Worm (Caenorhabditis elegans) whole organism, L4 larva: ENCODE measurements around the gene Y55H10A.2.

Experiments
- T26A8.4 ChIP-seq: fragments of 200-800 bp; sonication (Bioruptor generic); IDR thresholded peaks from 2 replicates; pipeline ENCODE4 v1.3.6; 2022; ENCODE audit warnings: missing genetic modification characterization, missing compliant biosample characterization
- ZK337.2 ChIP-seq: fragments of 200-800 bp; sonication (Bioruptor generic); IDR thresholded peaks from 2 replicates; pipeline ENCODE4 v1.3.6; 2022; ENCODE audit warnings: missing genetic modification reagents, missing genetic modification characterization, missing compliant biosample characterization
- daf-16 ChIP-seq, 3 experiments: sonication (generic microtip); optimal IDR thresholded peaks; 2 replicates each; lab custom pipeline; 2016 to 2017; ENCODE audit warnings: missing genetic modification characterization in 3 of 3, missing genetic modification reagents in 3 of 3, mild to moderate bottlenecking in 2 of 3, missing compliant biosample characterization in 2 of 3, missing biosample characterization in 1 of 3, moderate library complexity in 1 of 3
- daf-8 ChIP-seq: fragments of 200-800 bp; sonication (Bioruptor generic); IDR thresholded peaks from 2 replicates; pipeline ENCODE4 v1.3.6; 2022; ENCODE audit warnings: missing genetic modification characterization, missing compliant biosample characterization
- dmd-8 ChIP-seq: fragments of 200-800 bp; sonication (Bioruptor generic); IDR thresholded peaks from 2 replicates; pipeline ENCODE4 v1.3.6; 2022; ENCODE audit warnings: missing genetic modification characterization, missing compliant biosample characterization
- dmd-9 ChIP-seq: fragments of 200-800 bp; sonication (Bioruptor generic); IDR thresholded peaks from 2 replicates; pipeline ENCODE4 v1.3.6; 2022; ENCODE audit warnings: missing genetic modification reagents, missing genetic modification characterization, missing compliant biosample characterization
- dpl-1 ChIP-seq: fragments of 150-350 bp; optimal IDR thresholded peaks from 2 replicates; lab custom pipeline; 2014; ENCODE audit warnings: missing biosample characterization, missing genetic modification reagents, missing genetic modification characterization
- fos-1 ChIP-seq: fragments of 150-350 bp; optimal IDR thresholded peaks from 2 replicates; lab custom pipeline; 2014; ENCODE audit warnings: missing biosample characterization, missing genetic modification characterization
- hlh-11 ChIP-seq: fragments of 200-800 bp; sonication (Bioruptor generic); optimal IDR thresholded peaks from 2 replicates; lab custom pipeline; 2018; ENCODE audit warnings: mild to moderate bottlenecking, missing genetic modification characterization, missing compliant biosample characterization
- hlh-30 ChIP-seq: sonication (generic microtip); optimal IDR thresholded peaks from 2 replicates; lab custom pipeline; 2017; ENCODE audit warnings: antibody characterized with exemption, mild to moderate bottlenecking, missing genetic modification characterization, missing compliant biosample characterization; ENCODE audit not compliant: insufficient read depth
- hmg-1.1 ChIP-seq: fragments of 200-800 bp; sonication (Bioruptor generic); IDR thresholded peaks from 2 replicates; pipeline ENCODE4 v1.3.6; 2022; ENCODE audit warnings: missing genetic modification reagents, missing genetic modification characterization, missing compliant biosample characterization
- lin-1 ChIP-seq: fragments of 200-800 bp; sonication (Bioruptor generic); IDR thresholded peaks from 2 replicates; pipeline ENCODE4 v1.3.6; 2022; ENCODE audit warnings: missing genetic modification reagents, missing genetic modification characterization, missing compliant biosample characterization
- lin-15B ChIP-seq: fragments of 150-350 bp; sonication (generic microtip); optimal IDR thresholded peaks from 3 replicates; lab custom pipeline; 2014; ENCODE audit warnings: missing biosample characterization, missing genetic modification characterization
- lin-29 ChIP-seq: fragments of 200-800 bp; sonication (Bioruptor generic); IDR thresholded peaks from 2 replicates; pipeline ENCODE4 v1.3.6; 2022; ENCODE audit warnings: missing genetic modification reagents, missing genetic modification characterization, missing compliant biosample characterization
- mes-2 ChIP-seq: sonication (generic microtip); optimal IDR thresholded peaks from 2 replicates; lab custom pipeline; 2016; ENCODE audit warnings: missing genotype, mild to moderate bottlenecking, missing genetic modification characterization, missing compliant biosample characterization; ENCODE audit not compliant: poor library complexity, severe bottlenecking
- nhr-28 ChIP-seq: fragments of 150-350 bp; optimal IDR thresholded peaks from 2 replicates; lab custom pipeline; 2014; ENCODE audit warnings: missing biosample characterization, missing genetic modification characterization
- pqm-1 ChIP-seq: sonication (generic microtip); optimal IDR thresholded peaks from 2 replicates; lab custom pipeline; 2017; ENCODE audit warnings: missing biosample characterization, missing genetic modification characterization
- tra-1 ChIP-seq: fragments of 200-800 bp; sonication (Bioruptor generic); IDR thresholded peaks from 2 replicates; pipeline ENCODE4 v1.3.6; 2022; ENCODE audit warnings: missing genetic modification reagents, missing genetic modification characterization, missing compliant biosample characterization

The Y55H10A.2 gene

ce11 chrIV:3399015-3399722, 35.8 kb downstream of the Y55H10A.2 start, which contains the start of the genes dyf-3 and pdhb-1 (continued):
- TF ChIP-seq fos-1 (tag; lab: Kevin White, UChicago) (no peak), T26A8.4 (GFP tag; lab: Robert Waterston, UW) (no peak), mes-2 (tag; lab: Kevin White, UChicago) (peak; percentile 73), dpl-1 (GFP tag; lab: Kevin White, UChicago) (peak; percentile 36), lin-15B (no peak), hlh-11 (peak; percentile 4), hlh-30 (peak; percentile 8), lin-1 (GFP tag; lab: Robert Waterston, UW) (no peak), ZK337.2 (GFP tag; lab: Robert Waterston, UW) (no peak)
- TF ChIP-seq, all 104 proteins: peak for 10

- no peak for TF ChIP-seq daf-16 (GFP tag; optimal IDR thresholded peaks at IDR 0.05; lab: Kevin White, UChicago)
- peak; percentile 2 for TF ChIP-seq daf-16 (tag; optimal IDR thresholded peaks at IDR 0.05; lab: Kevin White, UChicago)
- no peak for TF ChIP-seq lin-29
- no peak for TF ChIP-seq daf-8 (GFP tag; lab: Robert Waterston, UW)
- peak; percentile 20 for TF ChIP-seq nhr-28 (tag; lab: Kevin White, UChicago)
- no peak for TF ChIP-seq hlh-30
- TF ChIP-seq pqm-1 (tag; lab: Kevin White, UChicago), result peak; percentile 49
- TF ChIP-seq, all 104 proteins: peak for 3
Observed at ce11 chrIV:3400941-3401340, 37.6 kb downstream of the Y55H10A.2 start.

ce11 chrIV:3415383-3415782, 52.1 kb downstream of the Y55H10A.2 start, which contains the start of gene lgc-9:
lgc-9 (plus strand) TSS chrIV:3415683.
- TF ChIP-seq dmd-9 (GFP tag; lab: Robert Waterston, UW), result no peak
- TF ChIP-seq hmg-1.1 (GFP tag; lab: Robert Waterston, UW), result no peak
- TF ChIP-seq tra-1 (GFP tag; lab: Robert Waterston, UW), result no peak
- no peak for TF ChIP-seq dmd-8 (GFP tag; lab: Robert Waterston, UW)
